Worm (Caenorhabditis elegans) whole organism, early embryonic: ENCODE measurements around the gene F25E5.2.

Experiments used
- B0310.2 ChIP-seq: sonication (generic microtip); optimal IDR thresholded peaks from 2 replicates; lab custom pipeline; 2016; ENCODE audit warnings: mild to moderate bottlenecking, missing genetic modification characterization, missing compliant biosample characterization
- F13C5.2 ChIP-seq: sonication (generic microtip); optimal IDR thresholded peaks from 2 replicates; lab custom pipeline; 2017; ENCODE audit warnings: mild to moderate bottlenecking, missing genetic modification characterization, inconsistent platforms, missing compliant biosample characterization
- aly-1 ChIP-seq: sonication (generic microtip); optimal IDR thresholded peaks from 2 replicates; lab custom pipeline; 2016; ENCODE audit warnings: missing genetic modification characterization, missing compliant biosample characterization
- ama-1 ChIP-seq: fragments of 150-350 bp; optimal IDR thresholded peaks from 2 replicates; lab custom pipeline; 2014
- ceh-13 ChIP-seq: fragments of 200-800 bp; sonication (Bioruptor generic); optimal IDR thresholded peaks from 2 replicates; lab custom pipeline; 2018; ENCODE audit warnings: mild to moderate bottlenecking, missing genetic modification characterization, missing compliant biosample characterization
- ceh-36 ChIP-seq: sonication (generic microtip); optimal IDR thresholded peaks from 2 replicates; lab custom pipeline; 2016; ENCODE audit warnings: missing genetic modification characterization, inconsistent platforms, missing compliant biosample characterization
- ets-7 ChIP-seq: sonication (generic microtip); optimal IDR thresholded peaks from 2 replicates; lab custom pipeline; 2016; ENCODE audit warnings: missing genotype, missing genetic modification characterization, missing compliant biosample characterization
- flt-1 ChIP-seq: fragments of 200-800 bp; sonication (Bioruptor generic); IDR thresholded peaks from 2 replicates; pipeline ENCODE4 v1.3.6; 2022; ENCODE audit warnings: missing genetic modification characterization, missing compliant biosample characterization
- hmbx-1 ChIP-seq: sonication (generic microtip); optimal IDR thresholded peaks from 2 replicates; lab custom pipeline; 2016; ENCODE audit warnings: mild to moderate bottlenecking, missing genetic modification characterization, missing compliant biosample characterization
- hmg-4 ChIP-seq: fragments of 200-800 bp; sonication (Bioruptor generic); optimal IDR thresholded peaks from 2 replicates; lab custom pipeline; 2018; ENCODE audit warnings: mild to moderate bottlenecking, missing genetic modification characterization, missing compliant biosample characterization
- tbx-11 ChIP-seq: fragments of 200-800 bp; sonication (Bioruptor generic); IDR thresholded peaks from 2 replicates; pipeline ENCODE4 v1.3.6; 2022; ENCODE audit warnings: missing genetic modification characterization, missing compliant biosample characterization
- tbx-37 ChIP-seq: fragments of 200-800 bp; sonication (Bioruptor generic); conservative IDR thresholded peaks from 2 replicates; pipeline ENCODE4 v1.3.6; 2022; ENCODE audit warnings: missing genetic modification reagents, missing genetic modification characterization, missing compliant biosample characterization
- tra-4 ChIP-seq: sonication (generic microtip); optimal IDR thresholded peaks from 2 replicates; lab custom pipeline; 2017; ENCODE audit warnings: missing genetic modification characterization, missing compliant biosample characterization

Gene F25E5.2

ce11 chrV:7504271-7504670 lies 49.2 kb downstream of the F25E5.2 start, which contains the start of gene srh-229:
TSS of gene srh-229 (minus strand) at chrV:7504371.
- no peak for TF ChIP-seq tbx-37 (GFP tag; lab: Robert Waterston, UW)
- no peak for TF ChIP-seq tbx-11 (GFP tag; lab: Robert Waterston, UW)
- no peak for TF ChIP-seq tra-4 (tag; lab: Kevin White, UChicago)
- TF ChIP-seq flt-1 (GFP tag; lab: Robert Waterston, UW) = no peak
- no peak for TF ChIP-seq ama-1
- TF ChIP-seq F13C5.2 = no peak
- no peak for TF ChIP-seq ets-7 (tag; lab: Kevin White, UChicago)
- no peak for TF ChIP-seq hmbx-1
- no peak for TF ChIP-seq ceh-13 (GFP tag; lab: Kevin White, UChicago)
- TF ChIP-seq ceh-36 (tag; lab: Kevin White, UChicago) = no peak
- no peak for TF ChIP-seq B0310.2 (tag; lab: Kevin White, UChicago)
- TF ChIP-seq aly-1 = no peak
- no peak for TF ChIP-seq hmg-4

- no peak for TF ChIP-seq aly-1
Observed at ce11 chrV:7506207-7506606, 51.1 kb downstream of the F25E5.2 start.
